Worm (Caenorhabditis elegans) whole organism, L4 larva: ENCODE data around the gene nspc-17.
A peak's percentile ranks its signal among the peaks of the same experiment; 100 is the strongest.

ENCODE experiments used
- Y105C5A.15 ChIP-seq: fragments of 200-800 bp; sonication (Bioruptor generic); IDR thresholded peaks from 2 replicates; pipeline ENCODE4 v1.3.6; 2022; ENCODE audit warnings: missing genetic modification characterization, missing compliant biosample characterization
- ZK337.2 ChIP-seq: fragments of 200-800 bp; sonication (Bioruptor generic); IDR thresholded peaks from 2 replicates; pipeline ENCODE4 v1.3.6; 2022; ENCODE audit warnings: missing genetic modification reagents, missing genetic modification characterization, missing compliant biosample characterization
- ZK546.5 ChIP-seq, 2 experiments: sonication (generic microtip); optimal IDR thresholded peaks; 2 replicates each; lab custom pipeline; 2017; ENCODE audit warnings: missing biosample characterization in 2 of 2, missing genetic modification characterization in 2 of 2
- aha-1 ChIP-seq: fragments of 150-350 bp; peaks from one replicate; lab custom pipeline; 2014; ENCODE audit warnings: missing biosample characterization, missing genetic modification characterization
- ama-1 ChIP-seq: fragments of 150-350 bp; optimal IDR thresholded peaks from 2 replicates; lab custom pipeline; 2014; ENCODE audit warnings: inconsistent platforms, mixed read lengths
- attf-4 ChIP-seq: sonication (generic microtip); optimal IDR thresholded peaks from 3 replicates; lab custom pipeline; 2017; ENCODE audit warnings: missing biosample characterization, missing genetic modification characterization
- ceh-28 ChIP-seq: fragments of 150-350 bp; optimal IDR thresholded peaks from 2 replicates; lab custom pipeline; 2014; ENCODE audit warnings: missing biosample characterization, missing genetic modification reagents, missing genetic modification characterization
- ceh-32 ChIP-seq: sonication (generic microtip); optimal IDR thresholded peaks from 2 replicates; lab custom pipeline; 2016; ENCODE audit warnings: mild to moderate bottlenecking, missing genetic modification characterization, missing compliant biosample characterization; ENCODE audit not compliant: poor library complexity
- ces-1 ChIP-seq: fragments of 150-350 bp; sonication (generic microtip); optimal IDR thresholded peaks from 4 replicates; lab custom pipeline; 2014; ENCODE audit warnings: missing biosample characterization, missing genetic modification reagents, missing genetic modification characterization
- cey-2 ChIP-seq: sonication (generic microtip); optimal IDR thresholded peaks from 3 replicates; lab custom pipeline; 2017; ENCODE audit warnings: missing genetic modification characterization, mild to moderate bottlenecking, missing compliant biosample characterization, antibody characterized with exemption, borderline replicate concordance; ENCODE audit not compliant: insufficient read depth
- daf-16 ChIP-seq, 3 experiments: sonication (generic microtip); optimal IDR thresholded peaks; 2 replicates each; lab custom pipeline; 2016 to 2017; ENCODE audit warnings: missing genetic modification characterization in 3 of 3, missing genetic modification reagents in 3 of 3, mild to moderate bottlenecking in 2 of 3, missing compliant biosample characterization in 2 of 3, missing biosample characterization in 1 of 3, moderate library complexity in 1 of 3
- dmd-6 ChIP-seq: fragments of 200-800 bp; sonication (Bioruptor generic); IDR thresholded peaks from 2 replicates; pipeline ENCODE4 v1.3.6; 2022; ENCODE audit warnings: missing genetic modification reagents, missing genetic modification characterization, missing compliant biosample characterization
- dpl-1 ChIP-seq: fragments of 150-350 bp; optimal IDR thresholded peaks from 2 replicates; lab custom pipeline; 2014; ENCODE audit warnings: missing biosample characterization, missing genetic modification reagents, missing genetic modification characterization
- duxl-1 ChIP-seq: sonication (generic microtip); optimal IDR thresholded peaks from 2 replicates; lab custom pipeline; 2016; ENCODE audit warnings: mild to moderate bottlenecking, missing genetic modification characterization, moderate library complexity, missing compliant biosample characterization; ENCODE audit not compliant: poor library complexity
- fos-1 ChIP-seq: fragments of 150-350 bp; optimal IDR thresholded peaks from 2 replicates; lab custom pipeline; 2014; ENCODE audit warnings: missing biosample characterization, missing genetic modification characterization
- gei-8 ChIP-seq: fragments of 200-800 bp; sonication (Bioruptor generic); optimal IDR thresholded peaks from 2 replicates; lab custom pipeline; 2018; ENCODE audit warnings: mild to moderate bottlenecking, missing genetic modification characterization, missing compliant biosample characterization
- hif-1 ChIP-seq, 2 experiments: sonication (generic microtip); optimal IDR thresholded peaks; 2 replicates each; lab custom pipeline; 2016 to 2017; ENCODE audit warnings: missing compliant biosample characterization in 2 of 2, missing genetic modification characterization in 2 of 2, missing genetic modification reagents in 2 of 2, missing genotype in 2 of 2, mild to moderate bottlenecking in 1 of 2
- hlh-30 ChIP-seq: sonication (generic microtip); optimal IDR thresholded peaks from 2 replicates; lab custom pipeline; 2017; ENCODE audit warnings: antibody characterized with exemption, mild to moderate bottlenecking, missing genetic modification characterization, missing compliant biosample characterization; ENCODE audit not compliant: insufficient read depth
- lim-7 ChIP-seq: fragments of 200-800 bp; sonication (Bioruptor generic); IDR thresholded peaks from 2 replicates; pipeline ENCODE4 v1.3.6; 2022; ENCODE audit warnings: missing genetic modification characterization, missing compliant biosample characterization
- lin-1 ChIP-seq: fragments of 200-800 bp; sonication (Bioruptor generic); IDR thresholded peaks from 2 replicates; pipeline ENCODE4 v1.3.6; 2022; ENCODE audit warnings: missing genetic modification reagents, missing genetic modification characterization, missing compliant biosample characterization
- lin-13 ChIP-seq: fragments of 150-350 bp; optimal IDR thresholded peaks from 2 replicates; lab custom pipeline; 2014; ENCODE audit warnings: missing biosample characterization, missing genetic modification reagents, missing genetic modification characterization
- lin-15B ChIP-seq: fragments of 150-350 bp; sonication (generic microtip); optimal IDR thresholded peaks from 3 replicates; lab custom pipeline; 2014; ENCODE audit warnings: missing biosample characterization, missing genetic modification characterization
- lin-38 ChIP-seq: fragments of 200-800 bp; sonication (Bioruptor generic); IDR thresholded peaks from 2 replicates; pipeline ENCODE4 v1.3.6; 2022; ENCODE audit warnings: missing genetic modification reagents, missing genetic modification characterization, missing compliant biosample characterization
- lsy-2 ChIP-seq, 2 experiments: fragments of 150-350 bp in 1 of 2; sonication (generic microtip) in 1 of 2; optimal IDR thresholded peaks; 2 replicates each; lab custom pipeline; 2014 to 2017; ENCODE audit warnings: missing biosample characterization in 2 of 2, missing genetic modification characterization in 2 of 2
- mep-1 ChIP-seq: fragments of 150-350 bp; sonication (generic microtip); optimal IDR thresholded peaks from 3 replicates; lab custom pipeline; 2014; ENCODE audit warnings: missing biosample characterization, missing genetic modification characterization
- mes-2 ChIP-seq: sonication (generic microtip); optimal IDR thresholded peaks from 2 replicates; lab custom pipeline; 2016; ENCODE audit warnings: missing genotype, mild to moderate bottlenecking, missing genetic modification characterization, missing compliant biosample characterization; ENCODE audit not compliant: poor library complexity, severe bottlenecking
- mxl-2 ChIP-seq: fragments of 200-800 bp; sonication (Bioruptor generic); conservative IDR thresholded peaks from 2 replicates; pipeline ENCODE4 v1.3.6; 2022; ENCODE audit warnings: missing genetic modification reagents, missing genetic modification characterization, missing compliant biosample characterization
- nhr-102 ChIP-seq: sonication (generic microtip); optimal IDR thresholded peaks from 2 replicates; lab custom pipeline; 2016; ENCODE audit warnings: mild to moderate bottlenecking, missing genetic modification characterization, moderate library complexity, missing compliant biosample characterization
- nhr-11 ChIP-seq: fragments of 150-350 bp; optimal IDR thresholded peaks from 2 replicates; lab custom pipeline; 2014; ENCODE audit warnings: missing biosample characterization, missing genetic modification characterization
- nhr-76 ChIP-seq: fragments of 150-350 bp; optimal IDR thresholded peaks from 2 replicates; lab custom pipeline; 2014; ENCODE audit warnings: missing biosample characterization, missing genetic modification characterization
- php-3 ChIP-seq: fragments of 200-800 bp; sonication (Bioruptor generic); IDR thresholded peaks from 2 replicates; pipeline ENCODE4 v1.3.6; 2022; ENCODE audit warnings: missing genetic modification reagents, missing genetic modification characterization, missing compliant biosample characterization
- pqm-1 ChIP-seq: sonication (generic microtip); optimal IDR thresholded peaks from 2 replicates; lab custom pipeline; 2017; ENCODE audit warnings: missing biosample characterization, missing genetic modification characterization
- rbr-2 ChIP-seq: sonication (generic microtip); optimal IDR thresholded peaks from 2 replicates; lab custom pipeline; 2016; ENCODE audit warnings: missing genotype, missing genetic modification characterization, missing compliant biosample characterization
- sdz-12 ChIP-seq: fragments of 200-800 bp; sonication (Bioruptor generic); optimal IDR thresholded peaks from 2 replicates; lab custom pipeline; 2018; ENCODE audit warnings: mild to moderate bottlenecking, missing genetic modification characterization, missing compliant biosample characterization
- set-16 ChIP-seq: fragments of 200-800 bp; sonication (Bioruptor generic); IDR thresholded peaks from 2 replicates; pipeline ENCODE4 v1.3.6; 2022; ENCODE audit warnings: missing genetic modification reagents, missing genetic modification characterization, missing compliant biosample characterization
- skn-1 ChIP-seq: fragments of 150-350 bp; optimal IDR thresholded peaks from 2 replicates; lab custom pipeline; 2014; ENCODE audit warnings: missing biosample characterization, missing genetic modification characterization
- tag-97 ChIP-seq: fragments of 200-800 bp; sonication (Bioruptor generic); IDR thresholded peaks from 2 replicates; pipeline ENCODE4 v1.3.6; 2022; ENCODE audit warnings: missing genetic modification characterization, missing compliant biosample characterization
- unc-130 ChIP-seq: sonication (generic microtip); optimal IDR thresholded peaks from 2 replicates; lab custom pipeline; 2016; ENCODE audit warnings: missing genetic modification reagents, missing genetic modification characterization, missing compliant biosample characterization
- unc-62 ChIP-seq, 3 experiments: fragments of 150-350 bp in 1 of 3; sonication (generic microtip); optimal IDR thresholded peaks in 2 of 3; peaks in 1 of 3; 1 replicate in 1 of 3; 2 replicates in 2 of 3; lab custom pipeline; 2014 to 2017; ENCODE audit warnings: missing biosample characterization in 3 of 3, missing genetic modification characterization in 3 of 3, missing genetic modification reagents in 3 of 3, missing genotype in 1 of 3

The nspc-17 gene

ce11 chrX:14525325-14526305, 634 bp upstream of the nspc-17 start (continued):
- TF ChIP-seq nhr-102 (tag; lab: Kevin White, UChicago) (peak; percentile 100), Y105C5A.15 (GFP tag; lab: Robert Waterston, UW) (peak; percentile 88), mep-1 (tag; lab: Kevin White, UChicago) (peak; percentile 100), ces-1 (GFP tag; lab: Kevin White, UChicago) (peak; percentile 96), daf-16 (GFP tag; optimal IDR thresholded peaks at IDR 0.05; lab: Kevin White, UChicago) (peak; percentile 96 to 99), daf-16 (tag; optimal IDR thresholded peaks at IDR 0.05; lab: Kevin White, UChicago) (peak; percentile 97), attf-4 (tag; lab: Kevin White, UChicago) (peak; percentile 81), mes-2 (tag; lab: Kevin White, UChicago) (peak; percentile 99), rbr-2 (peak; percentile 99), dmd-6 (peak; percentile 98), dpl-1 (GFP tag; lab: Kevin White, UChicago) (peak; percentile 76), unc-130 (GFP tag; lab: Kevin White, UChicago) (no peak), sdz-12 (GFP tag; lab: Kevin White, UChicago) (peak; percentile 71), duxl-1 (tag; lab: Kevin White, UChicago) (peak; percentile 99), ZK337.2 (GFP tag; lab: Robert Waterston, UW) (peak; percentile 92), lsy-2 (tag; optimal IDR thresholded peaks at IDR 0.05; lab: Kevin White, UChicago) (peak; percentile 97), tag-97 (GFP tag; lab: Robert Waterston, UW) (0 out of 2 replicates have a peak, but pooled peaks have one; percentile 49), fos-1 (tag; lab: Kevin White, UChicago) (peak; percentile 96), gei-8 (GFP tag; lab: Kevin White, UChicago) (peak; percentile 88), unc-62 (GFP tag; optimal IDR thresholded peaks at IDR 0.05 in 1 of 2; lab: Kevin White, UChicago) (peak; percentile 92 to 100), unc-62 (tag; optimal IDR thresholded peaks at IDR 0.05; lab: Kevin White, UChicago) (peak; percentile 92), ceh-28 (peak; percentile 96), php-3 (GFP tag; lab: Robert Waterston, UW) (peak; percentile 99), cey-2 (tag; lab: Kevin White, UChicago) (peak; percentile 33), lin-13 (GFP tag; lab: Kevin White, UChicago) (peak; percentile 94), aha-1 (tag; lab: Kevin White, UChicago) (peak; percentile 98), ZK546.5 (tag; optimal IDR thresholded peaks at IDR 0.05; lab: Kevin White, UChicago) (peak; percentile 39 to 81), lin-38 (peak; percentile 91), lin-15B (tag; lab: Kevin White, UChicago) (peak; percentile 71), hlh-30 (tag; lab: Kevin White, UChicago) (peak; percentile 96), skn-1 (tag; lab: Kevin White, UChicago) (peak; percentile 68), set-16 (GFP tag; lab: Robert Waterston, UW) (peak; percentile 45), ceh-32 (peak; percentile 92), lin-1 (GFP tag; lab: Robert Waterston, UW) (peak; percentile 97), mxl-2 (peak; percentile 62), ama-1 (lab: Kevin White, UChicago) (no peak), lim-7 (GFP tag; lab: Robert Waterston, UW) (peak; percentile 47; the same call in 1 of the 2 replicates), nhr-11 (tag; lab: Kevin White, UChicago) (peak; percentile 99), hif-1 (tag; optimal IDR thresholded peaks at IDR 0.05; lab: Kevin White, UChicago) (peak; percentile 78 to 91), pqm-1 (tag; lab: Kevin White, UChicago) (peak; percentile 67), nhr-76 (peak; percentile 80)
